Worm (Caenorhabditis elegans) whole organism, L1 larva: ENCODE data around the gene cls-3.

ENCODE experiments used
- C04F5.9 ChIP-seq: sonication (generic microtip); optimal IDR thresholded peaks from 2 replicates; lab custom pipeline; 2016; ENCODE audit warnings: missing genetic modification characterization, missing compliant biosample characterization
- ama-1 ChIP-seq: fragments of 150-350 bp; optimal IDR thresholded peaks from 2 replicates; lab custom pipeline; 2014
- blmp-1 ChIP-seq: fragments of 150-350 bp; optimal IDR thresholded peaks from 2 replicates; lab custom pipeline; 2014; ENCODE audit warnings: missing biosample characterization, missing genetic modification characterization
- ceh-8 ChIP-seq: fragments of 200-800 bp; sonication (Bioruptor generic); optimal IDR thresholded peaks from 2 replicates; lab custom pipeline; 2018; ENCODE audit warnings: mild to moderate bottlenecking, missing genetic modification characterization, moderate library complexity, missing compliant biosample characterization
- ceh-90 ChIP-seq: sonication (generic microtip); optimal IDR thresholded peaks from 2 replicates; lab custom pipeline; 2016; ENCODE audit warnings: missing genetic modification characterization, missing compliant biosample characterization
- lir-3 ChIP-seq: sonication (generic microtip); optimal IDR thresholded peaks from 2 replicates; lab custom pipeline; 2016; ENCODE audit warnings: mild to moderate bottlenecking, missing genetic modification characterization, moderate library complexity, missing compliant biosample characterization; ENCODE audit not compliant: poor library complexity
- nhr-11 ChIP-seq: fragments of 150-350 bp; optimal IDR thresholded peaks from 2 replicates; lab custom pipeline; 2014; ENCODE audit warnings: missing biosample characterization, missing genetic modification characterization
- nhr-12 ChIP-seq: sonication (generic microtip); optimal IDR thresholded peaks from 2 replicates; lab custom pipeline; 2017; ENCODE audit warnings: missing biosample characterization, missing genetic modification characterization
- nhr-76 ChIP-seq: sonication (generic microtip); optimal IDR thresholded peaks from 2 replicates; lab custom pipeline; 2017; ENCODE audit warnings: missing biosample characterization, missing genetic modification characterization
- unc-62 ChIP-seq: fragments of 150-350 bp; optimal IDR thresholded peaks from 2 replicates; lab custom pipeline; 2014; ENCODE audit warnings: missing biosample characterization, missing genetic modification reagents, missing genetic modification characterization

- TF ChIP-seq nhr-11 (tag; lab: Kevin White, UChicago) (no peak), ama-1 (no peak), blmp-1 (tag; lab: Kevin White, UChicago) (no peak), ceh-90 (tag; lab: Kevin White, UChicago) (no peak), nhr-12 (no peak), C04F5.9 (tag; lab: Kevin White, UChicago) (no peak), ceh-8 (GFP tag; lab: Kevin White, UChicago) (no peak), lir-3 (tag; lab: Kevin White, UChicago) (no peak), unc-62 (no peak), nhr-76 (tag; lab: Kevin White, UChicago) (no peak)
Observed at ce11 chrIII:9154766-9155165, 36.1 kb downstream of the cls-3 start, which contains the start of gene irld-34.
